Worm (Caenorhabditis elegans) whole organism, L4/young adult: ENCODE results near the gene str-153.

Experiments used
- W03F9.2 ChIP-seq: fragments of 150-350 bp; optimal IDR thresholded peaks from 2 replicates; lab custom pipeline; 2014; ENCODE audit warnings: missing biosample characterization, missing genetic modification characterization
- dao-5 ChIP-seq: sonication (generic microtip); optimal IDR thresholded peaks from 2 replicates; lab custom pipeline; 2016; ENCODE audit warnings: missing genotype, missing genetic modification characterization, moderate library complexity, missing compliant biosample characterization
- him-1 ChIP-seq: sonication (generic microtip); optimal IDR thresholded peaks from 2 replicates; lab custom pipeline; 2016; ENCODE audit warnings: missing genotype, missing genetic modification reagents, missing genetic modification characterization, missing compliant biosample characterization

Gene str-153

DNA sequence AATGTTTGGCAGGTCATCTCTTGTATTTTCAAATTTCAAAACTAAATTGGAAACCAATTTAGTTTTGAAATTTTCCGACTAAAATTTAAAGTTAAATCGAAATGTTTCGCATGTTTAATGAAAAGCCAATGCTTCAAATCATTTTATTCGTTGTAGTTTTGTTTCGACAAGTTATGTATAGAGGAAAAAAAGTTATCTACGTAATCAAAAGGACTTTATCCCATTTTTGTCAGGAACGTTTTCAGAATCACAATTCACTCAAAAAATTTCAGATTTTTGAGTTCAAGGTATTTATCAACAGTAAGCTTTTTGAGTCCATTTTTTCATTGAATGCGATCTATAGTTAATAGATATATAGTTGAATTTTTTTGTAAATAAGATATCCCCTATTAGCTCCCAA is 4.5 kb downstream of the str-153 start, which contains the start of gene str-168:
Gene str-168, plus strand, starts transcription at position 301 of the 400 bp plus-strand sequence.
- TF ChIP-seq W03F9.2 (no peak), dao-5 (tag; lab: Kevin White, UChicago) (no peak), him-1 (tag; lab: Kevin White, UChicago) (no peak)

DNA sequence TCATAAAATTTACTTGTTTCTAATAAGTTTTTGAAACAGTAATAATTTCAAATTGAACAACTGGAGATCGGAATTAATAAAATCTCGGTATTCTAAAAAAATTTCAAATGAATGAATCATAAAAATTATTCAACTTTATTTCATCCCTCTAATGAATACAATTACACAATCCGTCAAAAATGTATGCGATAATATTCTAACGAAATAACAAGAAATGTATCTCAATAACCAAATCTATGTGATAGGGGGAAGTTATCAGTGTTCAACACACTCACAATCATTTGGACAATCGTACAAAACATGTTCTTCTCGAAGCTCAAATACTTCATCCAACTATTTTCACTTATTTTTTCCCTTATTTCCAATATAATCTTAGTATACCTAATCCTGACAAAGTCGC is 7.5 kb downstream of the str-153 start, which contains the start of gene Y9C9A.5:
Gene Y9C9A.5, plus strand, starts transcription at position 301 of the 400 bp plus-strand sequence.
- TF ChIP-seq W03F9.2 = no peak
- no peak for TF ChIP-seq dao-5 (tag; lab: Kevin White, UChicago)
- no peak for TF ChIP-seq him-1 (tag; lab: Kevin White, UChicago)

DNA sequence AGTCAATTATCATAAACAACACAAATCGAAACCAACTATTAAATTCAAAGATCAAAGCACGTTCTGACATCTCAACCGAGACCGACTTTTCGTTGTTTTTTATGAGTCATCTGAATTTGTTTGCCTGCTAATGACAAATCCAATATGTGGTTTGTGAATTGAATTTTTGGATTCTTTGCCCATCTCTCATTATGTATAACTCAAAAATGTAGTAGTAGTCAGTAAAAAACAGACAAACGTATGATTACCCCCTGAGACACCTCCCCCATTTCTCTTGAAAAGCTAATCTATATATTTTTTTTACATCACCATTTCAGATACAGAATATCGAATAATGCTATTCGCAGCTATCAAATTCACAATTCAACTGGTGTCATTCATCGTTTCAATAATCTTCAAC is 11.6 kb downstream of the str-153 start, which contains the start of gene str-169:
Gene str-169, plus strand, starts transcription at position 301 of the 400 bp plus-strand sequence.
- no peak for TF ChIP-seq dao-5 (tag; lab: Kevin White, UChicago)
- TF ChIP-seq W03F9.2 = no peak
- TF ChIP-seq him-1 (tag; lab: Kevin White, UChicago) = no peak

DNA sequence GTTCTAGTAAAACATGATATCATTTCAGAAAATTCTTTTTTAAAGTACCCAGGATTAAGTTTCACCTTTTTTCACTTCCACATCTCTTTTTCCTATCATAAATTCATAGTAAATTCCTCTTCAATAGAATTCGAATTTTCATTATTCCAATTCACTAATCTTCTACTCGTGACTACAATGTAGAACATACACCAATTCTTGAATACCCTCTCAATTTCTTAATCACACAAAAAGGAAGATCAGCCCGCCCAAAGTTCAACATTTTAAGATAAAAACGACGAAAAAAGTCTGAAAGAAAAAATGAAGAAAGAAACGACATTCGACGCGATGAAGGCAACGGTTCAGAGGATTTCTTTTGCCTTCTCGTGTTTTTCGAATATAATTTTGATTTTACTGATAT is 19.7 kb downstream of the str-153 start, which contains the start of gene str-163:
Gene str-163, plus strand, starts transcription at position 301 of the 400 bp plus-strand sequence.
- TF ChIP-seq W03F9.2 (no peak), dao-5 (tag; lab: Kevin White, UChicago) (no peak), him-1 (tag; lab: Kevin White, UChicago) (no peak)

DNA sequence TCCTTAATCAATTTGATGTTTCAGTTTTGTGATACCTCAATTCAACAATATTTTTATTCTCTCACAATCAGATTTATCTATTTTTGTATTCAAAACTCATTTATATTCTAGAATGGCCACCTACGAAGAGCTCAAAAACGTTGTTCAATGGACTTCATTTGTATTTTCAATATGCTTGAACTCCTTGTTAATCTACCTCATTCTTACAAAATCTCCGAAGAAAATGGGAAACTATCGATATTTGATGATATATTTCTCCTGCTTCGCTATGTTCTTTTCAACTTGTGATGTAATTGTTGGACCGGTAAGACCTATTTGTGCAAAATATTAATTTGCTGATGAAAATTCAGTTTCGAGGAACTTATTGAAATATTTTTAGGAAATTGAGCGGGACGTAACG is 26.4 kb downstream of the str-153 start, which contains the start of gene str-164:
Gene str-164, plus strand, starts transcription at position 113 of the 400 bp plus-strand sequence.
- TF ChIP-seq W03F9.2 (no peak), him-1 (tag; lab: Kevin White, UChicago) (no peak), dao-5 (tag; lab: Kevin White, UChicago) (no peak)

DNA sequence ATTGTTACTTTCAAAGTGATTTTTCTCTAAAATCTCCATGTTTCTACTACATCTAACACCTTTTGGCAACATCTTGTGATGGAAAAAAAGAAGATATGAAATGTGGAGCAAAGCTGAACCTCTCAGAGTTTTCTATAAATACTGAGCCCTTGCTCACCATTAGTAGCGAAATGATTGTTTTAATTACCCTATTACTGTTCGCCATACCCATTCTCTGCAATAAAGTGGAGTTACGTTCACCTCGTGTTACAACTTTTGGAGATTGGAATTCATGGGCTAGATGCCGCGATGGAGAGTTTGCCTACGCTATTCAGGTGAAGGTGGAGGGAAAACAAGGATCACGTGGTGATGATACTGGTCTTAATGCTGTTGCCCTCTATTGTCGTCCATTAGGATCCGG is 29.6 kb downstream of the str-153 start, which contains the start of gene txt-3:
Gene txt-3, plus strand, starts transcription at position 125 of the 400 bp plus-strand sequence.
- TF ChIP-seq him-1 (tag; lab: Kevin White, UChicago) (no peak), dao-5 (tag; lab: Kevin White, UChicago) (no peak), W03F9.2 (no peak)

DNA sequence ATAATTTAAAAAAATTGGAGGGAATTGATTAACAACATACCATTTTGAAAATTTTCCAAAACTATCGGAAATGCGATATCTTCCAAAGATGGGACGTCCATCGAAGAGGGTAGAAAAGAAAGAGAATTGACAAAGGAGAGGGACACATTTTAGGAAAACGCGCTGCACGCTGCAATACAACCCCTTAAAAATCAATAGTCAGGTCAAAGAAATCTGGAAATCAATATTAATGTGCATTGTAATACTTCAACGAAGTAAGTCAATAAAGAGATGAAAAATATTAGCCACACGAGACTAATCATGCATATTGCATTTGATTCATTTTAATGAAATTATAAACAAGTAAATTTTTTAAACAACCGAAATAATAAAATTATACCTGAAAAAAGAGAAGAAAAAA is 35.2 kb downstream of the str-153 start, which contains the start of gene Y9C9A.13:
Gene Y9C9A.13, minus strand, starts transcription at position 101 of the 400 bp plus-strand sequence.
- TF ChIP-seq dao-5 (tag; lab: Kevin White, UChicago) = no peak
- TF ChIP-seq W03F9.2 = no peak
- TF ChIP-seq him-1 (tag; lab: Kevin White, UChicago) = no peak

DNA sequence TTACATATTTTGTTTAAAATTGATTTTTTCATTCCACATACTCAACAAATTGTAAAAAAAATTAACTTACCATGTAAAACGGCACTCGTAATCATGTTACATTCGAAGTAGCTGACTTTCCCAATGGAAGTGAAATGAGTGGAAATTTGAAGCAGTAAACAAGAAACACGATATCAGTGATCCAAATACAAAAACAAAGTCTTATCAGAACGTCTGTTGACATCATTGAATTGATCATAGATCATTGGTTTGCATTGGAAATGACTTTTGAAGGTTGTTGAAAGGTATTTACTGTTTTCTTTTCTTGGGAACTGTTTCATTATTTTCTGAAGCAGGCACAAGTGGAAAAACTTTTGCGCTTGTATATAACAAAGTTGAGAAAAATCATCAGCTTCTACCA is 41.8 kb downstream of the str-153 start, which contains the start of gene Y9C9A.16:
Gene Y9C9A.16, minus strand, starts transcription at position 131 of the 400 bp plus-strand sequence.
- TF ChIP-seq him-1 (tag; lab: Kevin White, UChicago) (no peak), dao-5 (tag; lab: Kevin White, UChicago) (no peak), W03F9.2 (no peak)

DNA sequence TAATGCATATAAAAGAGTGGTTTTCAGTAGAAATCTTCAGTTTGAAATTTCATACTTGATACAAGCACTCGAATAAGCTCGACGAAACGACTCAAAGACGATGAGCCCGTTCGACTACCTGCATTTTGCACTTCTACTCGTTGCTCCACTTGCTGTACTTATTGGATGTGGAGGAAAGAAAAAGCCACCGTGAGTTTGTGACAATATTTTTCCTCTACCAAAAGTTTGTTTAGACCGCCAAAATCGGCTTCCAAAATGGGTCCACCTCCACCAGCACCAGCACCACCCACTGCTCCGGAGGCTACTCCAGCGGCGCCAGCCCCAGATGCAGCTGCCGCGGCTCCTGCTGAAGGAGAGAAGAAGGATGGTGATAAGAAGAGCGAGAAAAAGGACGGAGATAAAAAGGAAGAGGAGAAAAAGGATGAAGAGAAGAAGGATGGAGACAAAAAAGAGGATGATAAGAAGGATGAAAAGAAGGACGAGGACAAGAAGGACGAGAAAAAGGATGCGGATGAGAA is 43.0 kb downstream of the str-153 start, which contains the start of gene E03H12.5:
Gene E03H12.5, plus strand, starts transcription at position 51 of the 518 bp plus-strand sequence.
- TF ChIP-seq W03F9.2 = no peak
- no peak for TF ChIP-seq dao-5 (tag; lab: Kevin White, UChicago)
- no peak for TF ChIP-seq him-1 (tag; lab: Kevin White, UChicago)

DNA sequence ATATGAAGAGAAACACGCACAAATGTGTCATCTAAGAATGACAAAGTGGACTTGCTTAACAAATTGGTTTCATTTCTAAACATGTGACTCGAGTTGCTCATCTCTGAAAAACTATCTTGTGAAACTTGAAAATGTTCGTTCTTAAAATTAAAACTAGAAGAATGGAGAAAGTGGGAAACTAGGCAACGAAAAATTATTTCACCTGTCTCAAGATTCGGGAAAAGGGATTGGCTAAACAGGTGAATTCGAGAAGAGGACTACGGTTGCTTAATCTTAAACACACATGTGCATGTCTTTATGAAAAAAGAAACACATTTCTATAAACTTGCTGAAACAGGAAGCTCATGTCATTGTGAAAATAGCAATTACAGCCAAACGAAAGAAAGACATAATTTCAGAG is 46.8 kb downstream of the str-153 start, which contains the start of gene srz-24:
Gene srz-24, minus strand, starts transcription at position 101 of the 400 bp plus-strand sequence.
- TF ChIP-seq him-1 (tag; lab: Kevin White, UChicago) (no peak), dao-5 (tag; lab: Kevin White, UChicago) (no peak), W03F9.2 (no peak)

DNA sequence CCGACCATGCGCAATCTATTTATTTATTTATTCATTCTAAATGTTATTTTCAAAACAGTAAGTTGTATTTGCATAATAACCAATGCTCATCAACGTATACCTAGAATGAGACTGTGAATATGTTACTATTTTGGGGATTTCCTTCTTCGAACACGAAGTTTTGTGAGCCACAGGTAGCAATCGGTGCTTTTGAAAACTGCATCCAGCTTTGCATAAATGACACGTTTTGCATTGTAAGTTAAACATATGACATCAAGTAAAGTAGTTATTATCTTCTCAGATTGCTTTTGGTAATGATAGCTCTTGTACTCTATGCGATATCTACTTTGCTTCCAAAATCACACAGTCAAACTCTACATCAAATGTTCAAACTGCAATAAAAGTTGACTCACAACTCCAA is 48.3 kb downstream of the str-153 start, which contains the start of gene E03H12.4:
Gene E03H12.4, plus strand, starts transcription at position 120 of the 400 bp plus-strand sequence.
- no peak for TF ChIP-seq him-1 (tag; lab: Kevin White, UChicago)
- TF ChIP-seq dao-5 (tag; lab: Kevin White, UChicago) = no peak
- no peak for TF ChIP-seq W03F9.2

DNA sequence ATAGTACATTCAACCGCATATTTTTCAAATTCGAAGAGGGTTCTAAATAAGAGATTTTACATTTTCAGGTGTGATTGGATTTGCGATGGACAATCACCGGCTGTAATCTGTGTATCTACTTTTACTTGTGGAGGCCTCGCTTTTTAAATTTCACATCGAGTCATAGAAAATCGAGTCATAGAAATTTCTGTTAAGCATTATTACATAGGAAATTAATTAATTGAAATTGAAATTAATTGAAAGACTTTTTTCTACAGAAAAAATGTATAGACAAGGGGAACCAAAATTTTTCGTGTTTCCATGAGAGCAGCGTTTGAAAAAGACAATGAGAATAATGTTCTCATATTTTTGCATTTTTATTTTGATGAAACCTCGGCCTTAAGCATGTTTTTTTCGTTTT is 49.5 kb downstream of the str-153 start, which contains the start of gene clec-176:
Gene clec-176, plus strand, starts transcription at position 301 of the 400 bp plus-strand sequence.
- no peak for TF ChIP-seq W03F9.2
- no peak for TF ChIP-seq dao-5 (tag; lab: Kevin White, UChicago)
- no peak for TF ChIP-seq him-1 (tag; lab: Kevin White, UChicago)

DNA sequence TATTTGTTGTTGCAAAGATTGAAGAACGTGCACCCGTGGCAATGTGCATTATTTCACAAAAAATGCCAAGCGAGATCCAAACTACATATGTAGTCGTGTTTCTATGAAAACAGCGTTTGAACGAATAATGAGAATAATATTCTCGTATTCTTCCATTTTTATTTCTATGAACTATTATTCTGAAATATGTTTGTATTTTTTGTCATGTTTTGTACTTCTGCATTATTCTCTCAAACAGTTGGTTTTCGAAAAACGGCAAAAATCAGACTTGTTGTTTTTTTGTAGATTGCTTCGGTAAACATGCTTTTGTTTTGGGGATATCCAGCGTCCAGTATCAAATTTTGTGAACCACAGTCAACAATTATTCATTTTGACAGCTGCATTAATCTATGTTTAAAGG is 52.0 kb downstream of the str-153 start, which contains the start of gene clec-177:
Gene clec-177, plus strand, starts transcription at position 301 of the 400 bp plus-strand sequence.
- TF ChIP-seq W03F9.2 (no peak), dao-5 (tag; lab: Kevin White, UChicago) (no peak)
